Fruit fly (Drosophila melanogaster) whole organism, embryonic: ENCODE data around the gene CG32066.
A peak's percentile ranks its signal among the peaks of the same experiment; 100 is the strongest.

ENCODE experiments used
- B-H2 ChIP-seq: fragments of 200-800 bp; sonication (Bioruptor generic); optimal IDR thresholded peaks from 2 replicates; lab custom pipeline; 2018; ENCODE audit warnings: missing biosample characterization, mild to moderate bottlenecking, missing genetic modification characterization
- Blimp-1 ChIP-seq: fragments of 200-800 bp; sonication (Bioruptor generic); optimal IDR thresholded peaks from 3 replicates; lab custom pipeline; 2018; ENCODE audit warnings: missing biosample characterization, missing genetic modification characterization, mild to moderate bottlenecking, moderate library complexity, missing genetic modification reagents
- CG10147 ChIP-seq: fragments of 200-800 bp; sonication (Bioruptor generic); optimal IDR thresholded peaks from 2 replicates; lab custom pipeline; 2019; ENCODE audit warnings: missing biosample characterization, mild to moderate bottlenecking, missing genetic modification characterization, moderate library complexity
- CG10274 ChIP-seq: fragments of 200-800 bp; sonication (Bioruptor generic); optimal IDR thresholded peaks from 3 replicates; lab custom pipeline; 2017; ENCODE audit warnings: missing biosample characterization, mild to moderate bottlenecking, missing genetic modification characterization
- CG10565 ChIP-seq: fragments of 200-800 bp; sonication (Bioruptor generic); optimal IDR thresholded peaks from 3 replicates; lab custom pipeline; 2016; ENCODE audit warnings: missing biosample characterization, mild to moderate bottlenecking, missing genetic modification characterization
- CG12391 ChIP-seq: fragments of 200-800 bp; sonication (Bioruptor generic); optimal IDR thresholded peaks from 3 replicates; lab custom pipeline; 2018; ENCODE audit warnings: missing biosample characterization, mild to moderate bottlenecking, missing genetic modification characterization, moderate library complexity
- CG12942 ChIP-seq: fragments of 200-800 bp; sonication (Bioruptor generic); optimal IDR thresholded peaks from 3 replicates; lab custom pipeline; 2016; ENCODE audit warnings: missing biosample characterization, missing genetic modification characterization
- CG15479 ChIP-seq: fragments of 200-800 bp; sonication (Bioruptor generic); optimal IDR thresholded peaks from 3 replicates; lab custom pipeline; 2019; ENCODE audit warnings: missing biosample characterization, mild to moderate bottlenecking, missing genetic modification characterization, moderate library complexity
- CG18011 ChIP-seq: fragments of 200-800 bp; sonication (Bioruptor generic); optimal IDR thresholded peaks from 2 replicates; lab custom pipeline; 2017; ENCODE audit warnings: missing biosample characterization, missing genetic modification characterization, mild to moderate bottlenecking, moderate library complexity, missing genotype
- CG18764 ChIP-seq: fragments of 200-800 bp; sonication (Bioruptor generic); optimal IDR thresholded peaks from 3 replicates; lab custom pipeline; 2016; ENCODE audit warnings: missing biosample characterization, missing genetic modification characterization
- CG2875 ChIP-seq: fragments of 200-800 bp; sonication (Bioruptor generic); optimal IDR thresholded peaks from 2 replicates; lab custom pipeline; 2017; ENCODE audit warnings: missing biosample characterization, mild to moderate bottlenecking, missing genetic modification characterization, missing genetic modification reagents
- CG3163 ChIP-seq: fragments of 200-800 bp; sonication (Bioruptor generic); optimal IDR thresholded peaks from 3 replicates; lab custom pipeline; 2016; ENCODE audit warnings: missing biosample characterization, missing genetic modification characterization
- CG32532 ChIP-seq: fragments of 200-800 bp; sonication (Bioruptor generic); IDR thresholded peaks from 2 replicates; pipeline ENCODE4 v1.3.6; 2022; ENCODE audit warnings: missing biosample characterization, missing genetic modification characterization
- CG4820 ChIP-seq: fragments of 200-800 bp; sonication (Bioruptor generic); optimal IDR thresholded peaks from 3 replicates; lab custom pipeline; 2016; ENCODE audit warnings: missing biosample characterization, missing genetic modification characterization
- CG7786 ChIP-seq: fragments of 200-800 bp; sonication (Bioruptor generic); optimal IDR thresholded peaks from 2 replicates; lab custom pipeline; 2016; ENCODE audit warnings: missing biosample characterization, missing genetic modification characterization
- CoRest ChIP-seq: fragments of 200-800 bp; sonication (Bioruptor generic); optimal IDR thresholded peaks from 3 replicates; lab custom pipeline; 2018; ENCODE audit warnings: missing biosample characterization, mild to moderate bottlenecking, missing genetic modification characterization, moderate library complexity
- Doc2 ChIP-seq: fragments of 200-800 bp; sonication (Bioruptor generic); IDR thresholded peaks from 2 replicates; pipeline ENCODE4 v1.3.6; 2022; ENCODE audit warnings: missing biosample characterization, missing genetic modification characterization
- Dp ChIP-seq: fragments of 200-800 bp; sonication (Bioruptor generic); optimal IDR thresholded peaks from 2 replicates; lab custom pipeline; 2018; ENCODE audit warnings: missing biosample characterization, mild to moderate bottlenecking, missing genetic modification characterization, moderate library complexity
- GATAe ChIP-seq: fragments of 200-800 bp; sonication (Bioruptor generic); conservative IDR thresholded peaks from 2 replicates; pipeline ENCODE4 v1.3.6; 2022; ENCODE audit warnings: missing biosample characterization, missing genetic modification characterization
- HmgD ChIP-seq: fragments of 200-800 bp; sonication (Bioruptor generic); optimal IDR thresholded peaks from 3 replicates; lab custom pipeline; 2016; ENCODE audit warnings: missing biosample characterization, missing genetic modification characterization
- Hmx ChIP-seq: fragments of 200-800 bp; sonication (Bioruptor generic); optimal IDR thresholded peaks from 2 replicates; lab custom pipeline; 2016; ENCODE audit warnings: missing biosample characterization, missing genetic modification characterization
- Hsf ChIP-seq: fragments of 200-800 bp; sonication (Bioruptor generic); optimal IDR thresholded peaks from 3 replicates; lab custom pipeline; 2016; ENCODE audit warnings: missing biosample characterization, missing genetic modification characterization
- Kr ChIP-seq: fragments of 200-800 bp; sonication (Bioruptor generic); optimal IDR thresholded peaks from 2 replicates; lab custom pipeline; 2017; ENCODE audit warnings: missing biosample characterization, mild to moderate bottlenecking, missing genetic modification characterization
- Meics ChIP-seq: fragments of 200-800 bp; sonication (Bioruptor generic); optimal IDR thresholded peaks from 2 replicates; lab custom pipeline; 2017; ENCODE audit warnings: missing biosample characterization, mild to moderate bottlenecking, missing genetic modification characterization
- Tbp ChIP-seq: fragments of >200 bp; optimal IDR thresholded peaks from 2 replicates; lab custom pipeline; 2018; ENCODE audit warnings: missing biosample characterization, missing genetic modification characterization
- Trl ChIP-seq, 3 experiments: fragments of >200 bp in 2 of 3; fragments of 200-800 bp in 1 of 3; sonication (Bioruptor generic) in 1 of 3; optimal IDR thresholded peaks; 2 replicates in 1 of 3; 3 replicates in 2 of 3; lab custom pipeline; 2016 to 2017; ENCODE audit warnings: missing biosample characterization in 1 of 3, missing genetic modification characterization in 1 of 3
- Vsx1 ChIP-seq: fragments of 200-800 bp; sonication (Bioruptor generic); optimal IDR thresholded peaks from 2 replicates; lab custom pipeline; 2017; ENCODE audit warnings: missing biosample characterization, mild to moderate bottlenecking, missing genetic modification characterization, missing genetic modification reagents
- ato ChIP-seq: fragments of 200-800 bp; sonication (Bioruptor generic); IDR thresholded peaks from 2 replicates; pipeline ENCODE4 v1.3.6; 2022; ENCODE audit warnings: missing biosample characterization, missing genetic modification characterization; ENCODE audit not compliant: partially characterized antibody
- bigmax ChIP-seq: fragments of 200-800 bp; sonication (Bioruptor generic); optimal IDR thresholded peaks from 2 replicates; lab custom pipeline; 2018; ENCODE audit warnings: missing biosample characterization, mild to moderate bottlenecking, missing genetic modification characterization
- cato ChIP-seq: fragments of 200-800 bp; sonication (Bioruptor generic); optimal IDR thresholded peaks from 2 replicates; lab custom pipeline; 2016; ENCODE audit warnings: missing biosample characterization, missing genetic modification characterization, borderline replicate concordance
- corto ChIP-seq: fragments of 200-800 bp; sonication (Bioruptor generic); optimal IDR thresholded peaks from 2 replicates; lab custom pipeline; 2016; ENCODE audit warnings: missing biosample characterization, mild to moderate bottlenecking, missing genetic modification characterization, moderate library complexity
- crol ChIP-seq: fragments of 200-800 bp; sonication (Bioruptor generic); IDR thresholded peaks from 2 replicates; pipeline ENCODE4 v1.3.6; 2022; ENCODE audit warnings: missing biosample characterization, missing genetic modification characterization
- cwo ChIP-seq: fragments of 200-800 bp; sonication (Bioruptor generic); optimal IDR thresholded peaks from 3 replicates; lab custom pipeline; 2017; ENCODE audit warnings: missing biosample characterization, missing genetic modification characterization, mild to moderate bottlenecking, moderate library complexity, missing genetic modification reagents
- fru ChIP-seq: fragments of >200 bp; optimal IDR thresholded peaks from 2 replicates; lab custom pipeline; 2017
- gfzf ChIP-seq: fragments of 200-800 bp; sonication (Bioruptor generic); optimal IDR thresholded peaks from 2 replicates; lab custom pipeline; 2016; ENCODE audit warnings: missing biosample characterization, mild to moderate bottlenecking, missing genetic modification characterization, moderate library complexity
- hb ChIP-seq: fragments of 200-800 bp; sonication (Bioruptor generic); IDR thresholded peaks from 3 replicates; pipeline ENCODE4 v1.3.6; 2022; ENCODE audit warnings: missing biosample characterization, missing genetic modification characterization; ENCODE audit not compliant: partially characterized antibody
- ken ChIP-seq: fragments of 200-800 bp; sonication (Bioruptor generic); IDR thresholded peaks from 3 replicates; pipeline ENCODE4 v1.3.6; 2022; ENCODE audit warnings: missing biosample characterization, missing genetic modification characterization
- kni ChIP-seq: fragments of 200-800 bp; sonication (Bioruptor generic); optimal IDR thresholded peaks from 3 replicates; lab custom pipeline; 2017; ENCODE audit warnings: mild to moderate bottlenecking, missing biosample characterization, missing genetic modification reagents, missing genetic modification characterization
- lbe ChIP-seq: fragments of 200-800 bp; sonication (Bioruptor generic); optimal IDR thresholded peaks from 2 replicates; lab custom pipeline; 2016; ENCODE audit warnings: missing biosample characterization, mild to moderate bottlenecking, missing genetic modification characterization
- mam ChIP-seq: fragments of 200-800 bp; sonication (Bioruptor generic); optimal IDR thresholded peaks from 3 replicates; lab custom pipeline; 2016; ENCODE audit warnings: missing biosample characterization, missing genetic modification characterization
- odd ChIP-seq: fragments of 200-800 bp; sonication (Bioruptor generic); optimal IDR thresholded peaks from 2 replicates; lab custom pipeline; 2017; ENCODE audit warnings: missing biosample characterization, mild to moderate bottlenecking, missing genetic modification characterization
- org-1 ChIP-seq: fragments of 200-800 bp; sonication (Bioruptor generic); optimal IDR thresholded peaks from 2 replicates; lab custom pipeline; 2017; ENCODE audit warnings: missing biosample characterization, missing genetic modification characterization
- prd ChIP-seq, 3 experiments: fragments of >200 bp in 2 of 3; fragments of 200-800 bp in 1 of 3; sonication (Bioruptor generic) in 1 of 3; optimal IDR thresholded peaks in 2 of 3; IDR thresholded peaks in 1 of 3; 2 replicates in 2 of 3; 3 replicates in 1 of 3; pipeline versions ENCODE4 v1.3.6 to Lab custom; 2017 to 2022; ENCODE audit warnings: missing biosample characterization in 1 of 3, missing genetic modification characterization in 1 of 3
- scrt ChIP-seq: fragments of 200-800 bp; sonication (Bioruptor generic); optimal IDR thresholded peaks from 2 replicates; lab custom pipeline; 2018; ENCODE audit warnings: missing biosample characterization, mild to moderate bottlenecking, missing genetic modification characterization, moderate library complexity
- tap ChIP-seq: fragments of 200-800 bp; optimal IDR thresholded peaks from 3 replicates; lab custom pipeline; 2019; ENCODE audit warnings: missing biosample characterization, mild to moderate bottlenecking, missing genetic modification characterization, moderate library complexity
- tio ChIP-seq: fragments of 200-800 bp; sonication (Bioruptor generic); optimal IDR thresholded peaks from 2 replicates; lab custom pipeline; 2017; ENCODE audit warnings: missing biosample characterization, missing genetic modification characterization, inconsistent platforms
- vvl ChIP-seq: fragments of 200-800 bp; sonication (Bioruptor generic); IDR thresholded peaks from 2 replicates; pipeline ENCODE4 v1.3.6; 2022; ENCODE audit warnings: missing biosample characterization, missing genetic modification characterization
- zen2 ChIP-seq: fragments of 200-800 bp; sonication (Bioruptor generic); IDR thresholded peaks from 3 replicates; pipeline ENCODE4 v1.3.6; 2022; ENCODE audit warnings: missing biosample characterization, missing genetic modification characterization; ENCODE audit not compliant: partially characterized antibody

CG32066 gene

dm6 chr3L:10664511-10665062 lies 3.8 kb upstream of the CG32066 start, which contains the start of gene simj (continued):
- TF ChIP-seq GATAe (peak; percentile 40; the same call in 1 of the 2 replicates), CG15479 (no peak), B-H2 (GFP tag; lab: Kevin White, UChicago) (peak; percentile 87), Doc2 (GFP tag; lab: Robert Waterston, UW) (no peak), CoRest (peak; percentile 38), Blimp-1 (GFP tag; lab: Kevin White, UChicago) (peak; percentile 26), bigmax (GFP tag; lab: Kevin White, UChicago) (peak; percentile 67), CG12391 (tag; lab: Kevin White, UChicago) (peak; percentile 70), CG2875 (GFP tag; lab: Kevin White, UChicago) (peak; percentile 17), tio (GFP tag; lab: Kevin White, UChicago) (no peak), odd (GFP tag; lab: Kevin White, UChicago) (peak; percentile 42), scrt (GFP tag; lab: Kevin White, UChicago) (peak; percentile 68), CG32532 (GFP tag; lab: Robert Waterston, UW) (peak; percentile 66), Dp (GFP tag; lab: Kevin White, UChicago) (peak; percentile 81), CG10147 (GFP tag; lab: Kevin White, UChicago) (peak; percentile 2), Hsf (peak; percentile 51), Tbp (GFP tag; lab: Kevin White, UChicago) (peak; percentile 32), prd (optimal IDR thresholded peaks at IDR 0.05; lab: Kevin White, UChicago) (no peak), prd (GFP tag; IDR thresholded peaks at IDR 0.05; lab: Robert Waterston, UW) (0 out of 3 replicates have a peak, but pooled peaks have one; percentile 8), HmgD (GFP tag; lab: Kevin White, UChicago) (peak; percentile 59), mam (GFP tag; lab: Kevin White, UChicago) (peak; percentile 40), fru (lab: Kevin White, UChicago) (no peak), zen2 (GFP tag; lab: Robert Waterston, UW) (peak; percentile 80; the same call in 1 of the 3 replicates), ato (GFP tag; lab: Robert Waterston, UW) (peak; percentile 79), Meics (GFP tag; lab: Kevin White, UChicago) (peak; percentile 51), hb (GFP tag; lab: Robert Waterston, UW) (peak; percentile 59), tap (tag; lab: Kevin White, UChicago) (no peak), cato (GFP tag; lab: Kevin White, UChicago) (no peak), lbe (GFP tag; lab: Kevin White, UChicago) (peak; percentile 71), gfzf (GFP tag; lab: Kevin White, UChicago) (peak; percentile 98), CG10274 (no peak), CG3163 (GFP tag; lab: Kevin White, UChicago) (peak; percentile 83), Trl (optimal IDR thresholded peaks at IDR 0.05; lab: Kevin White, UChicago) (peak in 1 of 2 experiments; percentile 12), Trl (GFP tag; optimal IDR thresholded peaks at IDR 0.05; lab: Kevin White, UChicago) (peak; percentile 63), CG10565 (GFP tag; lab: Kevin White, UChicago) (no peak), ken (peak; percentile 7; the same call in 2 of the 3 replicates), CG18764 (GFP tag; lab: Kevin White, UChicago) (peak; percentile 5), CG12942 (GFP tag; lab: Kevin White, UChicago) (no peak), Vsx1 (GFP tag; lab: Kevin White, UChicago) (no peak), CG18011 (no peak), Kr (GFP tag; lab: Kevin White, UChicago) (no peak), kni (GFP tag; lab: Kevin White, UChicago) (peak; percentile 53), org-1 (no peak), CG7786 (peak; percentile 48), crol (GFP tag; lab: Robert Waterston, UW) (peak; percentile 7; the same call in 1 of the 2 replicates), Hmx (GFP tag; lab: Kevin White, UChicago) (no peak), cwo (GFP tag; lab: Kevin White, UChicago) (no peak), CG4820 (no peak), corto (GFP tag; lab: Kevin White, UChicago) (peak; percentile 2), vvl (GFP tag; lab: Robert Waterston, UW) (peak; percentile 77)
